Worm (Caenorhabditis elegans) whole organism, late embryonic: ENCODE results near the gene C44B9.3.

Experiments used
- C38D4.7 ChIP-seq: fragments of 200-800 bp; sonication (Bioruptor generic); optimal IDR thresholded peaks from 2 replicates; lab custom pipeline; 2018; ENCODE audit warnings: mild to moderate bottlenecking, missing genetic modification characterization, moderate library complexity, missing compliant biosample characterization
- F13H6.1 ChIP-seq: sonication (generic microtip); optimal IDR thresholded peaks from 2 replicates; lab custom pipeline; 2016; ENCODE audit warnings: missing genetic modification characterization, missing compliant biosample characterization
- K02D7.2 ChIP-seq: sonication (generic microtip); optimal IDR thresholded peaks from 2 replicates; lab custom pipeline; 2017; ENCODE audit warnings: mild to moderate bottlenecking, missing genetic modification characterization, missing compliant biosample characterization
- T23F11.4 ChIP-seq: fragments of 200-800 bp; sonication (Bioruptor generic); optimal IDR thresholded peaks from 2 replicates; lab custom pipeline; 2018; ENCODE audit warnings: mild to moderate bottlenecking, missing genetic modification characterization, missing compliant biosample characterization
- Y22D7AL.16 ChIP-seq: sonication (generic microtip); optimal IDR thresholded peaks from 2 replicates; lab custom pipeline; 2016; ENCODE audit warnings: missing genetic modification characterization, missing compliant biosample characterization
- ceh-19 ChIP-seq: fragments of 200-800 bp; sonication (Bioruptor generic); optimal IDR thresholded peaks from 2 replicates; lab custom pipeline; 2018; ENCODE audit warnings: mild to moderate bottlenecking, missing genetic modification characterization, missing compliant biosample characterization
- ceh-31 ChIP-seq: sonication (generic microtip); optimal IDR thresholded peaks from 2 replicates; lab custom pipeline; 2016; ENCODE audit warnings: missing genetic modification characterization, missing compliant biosample characterization
- ceh-34 ChIP-seq: sonication (generic microtip); optimal IDR thresholded peaks from 2 replicates; lab custom pipeline; 2016; ENCODE audit warnings: mild to moderate bottlenecking, missing genetic modification characterization, missing compliant biosample characterization
- ceh-48 ChIP-seq: sonication (generic microtip); optimal IDR thresholded peaks from 2 replicates; lab custom pipeline; 2016; ENCODE audit warnings: missing genetic modification characterization, inconsistent platforms, missing compliant biosample characterization
- che-1 ChIP-seq: sonication (generic microtip); optimal IDR thresholded peaks from 2 replicates; lab custom pipeline; 2016; ENCODE audit warnings: mild to moderate bottlenecking, missing genetic modification characterization, missing compliant biosample characterization
- dmd-4 ChIP-seq: sonication (generic microtip); optimal IDR thresholded peaks from 2 replicates; lab custom pipeline; 2016; ENCODE audit warnings: borderline replicate concordance, missing genetic modification characterization, missing compliant biosample characterization
- elt-4 ChIP-seq: sonication (generic microtip); optimal IDR thresholded peaks from 2 replicates; lab custom pipeline; 2016; ENCODE audit warnings: missing genetic modification characterization, missing compliant biosample characterization
- ets-4 ChIP-seq: sonication (generic microtip); optimal IDR thresholded peaks from 2 replicates; lab custom pipeline; 2016; ENCODE audit warnings: missing genetic modification characterization, missing compliant biosample characterization
- eyg-1 ChIP-seq: sonication (generic microtip); optimal IDR thresholded peaks from 2 replicates; lab custom pipeline; 2016; ENCODE audit warnings: missing genotype, missing genetic modification characterization, missing compliant biosample characterization
- fax-1 ChIP-seq: sonication (generic microtip); optimal IDR thresholded peaks from 2 replicates; lab custom pipeline; 2016; ENCODE audit warnings: missing genotype, missing genetic modification characterization, missing compliant biosample characterization
- hlh-30 ChIP-seq: sonication (generic microtip); optimal IDR thresholded peaks from 2 replicates; lab custom pipeline; 2017; ENCODE audit warnings: antibody characterized with exemption, missing genetic modification characterization, missing compliant biosample characterization; ENCODE audit not compliant: insufficient read depth
- hlh-6 ChIP-seq: sonication (generic microtip); optimal IDR thresholded peaks from 2 replicates; lab custom pipeline; 2016; ENCODE audit warnings: missing genotype, missing genetic modification characterization, missing compliant biosample characterization
- hlh-8 ChIP-seq: sonication (generic microtip); optimal IDR thresholded peaks from 2 replicates; lab custom pipeline; 2016; ENCODE audit warnings: missing genotype, missing genetic modification characterization, missing compliant biosample characterization
- madf-2 ChIP-seq: sonication (generic microtip); optimal IDR thresholded peaks from 2 replicates; lab custom pipeline; 2017; ENCODE audit warnings: missing genetic modification characterization, missing compliant biosample characterization
- mec-3 ChIP-seq: sonication (generic microtip); optimal IDR thresholded peaks from 2 replicates; lab custom pipeline; 2016; ENCODE audit warnings: borderline replicate concordance, missing genetic modification characterization, missing compliant biosample characterization
- nhr-11 ChIP-seq: fragments of 150-350 bp; optimal IDR thresholded peaks from 2 replicates; lab custom pipeline; 2014; ENCODE audit warnings: missing biosample characterization, missing genetic modification characterization
- pha-4 ChIP-seq: fragments of 150-350 bp; optimal IDR thresholded peaks from 2 replicates; lab custom pipeline; 2018; ENCODE audit warnings: missing biosample characterization, missing genetic modification reagents, missing genetic modification characterization
- pqm-1 ChIP-seq: sonication (generic microtip); optimal IDR thresholded peaks from 2 replicates; lab custom pipeline; 2016; ENCODE audit warnings: missing genetic modification characterization, missing compliant biosample characterization
- pros-1 ChIP-seq: fragments of 150-350 bp; optimal IDR thresholded peaks from 2 replicates; lab custom pipeline; 2014; ENCODE audit warnings: missing biosample characterization, missing genetic modification reagents, missing genetic modification characterization
- rnt-1 ChIP-seq: sonication (generic microtip); optimal IDR thresholded peaks from 2 replicates; lab custom pipeline; 2016; ENCODE audit warnings: missing genetic modification characterization, missing compliant biosample characterization
- sdc-2 ChIP-seq: sonication (generic microtip); optimal IDR thresholded peaks from 2 replicates; lab custom pipeline; 2016; ENCODE audit warnings: missing genotype, missing genetic modification characterization, missing compliant biosample characterization
- syd-9 ChIP-seq: sonication (generic microtip); optimal IDR thresholded peaks from 2 replicates; lab custom pipeline; 2016; ENCODE audit warnings: mild to moderate bottlenecking, missing genetic modification characterization, moderate library complexity, missing compliant biosample characterization
- tbx-2 ChIP-seq: sonication (generic microtip); optimal IDR thresholded peaks from 2 replicates; lab custom pipeline; 2016; ENCODE audit warnings: missing genetic modification characterization, missing compliant biosample characterization
- unc-3 ChIP-seq, 2 experiments: fragments of 200-800 bp in 1 of 2; sonication (Bioruptor generic) in 1 of 2; sonication (generic microtip) in 1 of 2; conservative IDR thresholded peaks in 1 of 2; optimal IDR thresholded peaks in 1 of 2; 2 replicates each; pipeline versions ENCODE4 v1.3.6 to Lab custom; 2016 to 2022; ENCODE audit warnings: missing compliant biosample characterization in 2 of 2, missing genetic modification characterization in 2 of 2, missing genetic modification reagents in 1 of 2
- unc-42 ChIP-seq: sonication (generic microtip); optimal IDR thresholded peaks from 2 replicates; lab custom pipeline; 2016; ENCODE audit warnings: missing genotype, missing genetic modification characterization, missing compliant biosample characterization
- ztf-16 ChIP-seq: sonication (generic microtip); optimal IDR thresholded peaks from 2 replicates; lab custom pipeline; 2017; ENCODE audit warnings: missing genetic modification characterization, missing compliant biosample characterization

C44B9.3 gene

ce11 chrIII:10911160-10911559 is 31.2 kb upstream of the C44B9.3 start, which contains the start of gene cut-6:
Gene cut-6, plus strand, starts transcription at chrIII:10911460.
- TF ChIP-seq ets-4 (tag; lab: Kevin White, UChicago) (no peak), mec-3 (tag; lab: Kevin White, UChicago) (no peak), pros-1 (tag; lab: Kevin White, UChicago) (no peak), elt-4 (tag; lab: Kevin White, UChicago) (no peak), syd-9 (tag; lab: Kevin White, UChicago) (no peak), pha-4 (tag; lab: Kevin White, UChicago) (no peak), che-1 (no peak), hlh-8 (tag; lab: Kevin White, UChicago) (no peak), madf-2 (tag; lab: Kevin White, UChicago) (no peak), ceh-19 (GFP tag; lab: Kevin White, UChicago) (no peak), fax-1 (tag; lab: Kevin White, UChicago) (no peak), hlh-6 (tag; lab: Kevin White, UChicago) (no peak), F13H6.1 (tag; lab: Kevin White, UChicago) (no peak)

- no peak for TF ChIP-seq unc-3 (GFP tag; conservative IDR thresholded peaks at IDR 0.05; lab: Robert Waterston, UW)
- no peak for TF ChIP-seq unc-3 (tag; optimal IDR thresholded peaks at IDR 0.05; lab: Kevin White, UChicago)
- TF ChIP-seq ceh-31 (tag; lab: Kevin White, UChicago) = no peak
- no peak for TF ChIP-seq mec-3 (tag; lab: Kevin White, UChicago)
- no peak for TF ChIP-seq pha-4 (tag; lab: Kevin White, UChicago)
- TF ChIP-seq hlh-6 (tag; lab: Kevin White, UChicago) = no peak
- TF ChIP-seq unc-42 = no peak
- TF ChIP-seq, all 69 proteins: peak for 0
Measured at ce11 chrIII:10909166-10909565, 29.2 kb upstream of the C44B9.3 start.

ce11 chrIII:10908543-10908942 is 28.6 kb upstream of the C44B9.3 start:
- TF ChIP-seq F13H6.1 (tag; lab: Kevin White, UChicago) (no peak), dmd-4 (tag; lab: Kevin White, UChicago) (no peak), nhr-11 (tag; lab: Kevin White, UChicago) (no peak), hlh-30 (tag; lab: Kevin White, UChicago) (no peak), elt-4 (tag; lab: Kevin White, UChicago) (no peak), ceh-19 (GFP tag; lab: Kevin White, UChicago) (no peak), pros-1 (tag; lab: Kevin White, UChicago) (no peak), sdc-2 (tag; lab: Kevin White, UChicago) (no peak), eyg-1 (no peak), fax-1 (tag; lab: Kevin White, UChicago) (no peak), rnt-1 (tag; lab: Kevin White, UChicago) (no peak), ceh-31 (tag; lab: Kevin White, UChicago) (no peak), T23F11.4 (GFP tag; lab: Kevin White, UChicago) (no peak), Y22D7AL.16 (tag; lab: Kevin White, UChicago) (no peak), ztf-16 (tag; lab: Kevin White, UChicago) (no peak)

ce11 chrIII:10907678-10908217 is 27.8 kb upstream of the C44B9.3 start:
- TF ChIP-seq C38D4.7 (GFP tag; lab: Kevin White, UChicago) (no peak), pqm-1 (tag; lab: Kevin White, UChicago) (no peak), ets-4 (tag; lab: Kevin White, UChicago) (no peak), madf-2 (tag; lab: Kevin White, UChicago) (no peak)
- TF ChIP-seq, all 69 proteins: peak for 0

ce11 chrIII:10906325-10906724 is 26.3 kb upstream of the C44B9.3 start:
- no peak for TF ChIP-seq K02D7.2 (tag; lab: Kevin White, UChicago)
- TF ChIP-seq ceh-48 (tag; lab: Kevin White, UChicago) = peak; percentile 27
- peak; percentile 87 for TF ChIP-seq ceh-34
- TF ChIP-seq che-1 = peak; percentile 15
- no peak for TF ChIP-seq sdc-2 (tag; lab: Kevin White, UChicago)
- TF ChIP-seq tbx-2 (tag; lab: Kevin White, UChicago) = peak; percentile 9
